Fruit fly (Drosophila melanogaster) whole organism, prepupa: ENCODE data around the gene ND-15.

Experiments
- Blimp-1 ChIP-seq: fragments of 200-800 bp; sonication (Bioruptor generic); optimal IDR thresholded peaks from 3 replicates; lab custom pipeline; 2017; ENCODE audit warnings: missing biosample characterization, missing genetic modification characterization, mild to moderate bottlenecking, moderate library complexity, missing genetic modification reagents
- CG10631 ChIP-seq: fragments of 200-800 bp; sonication (Bioruptor generic); optimal IDR thresholded peaks from 2 replicates; lab custom pipeline; 2016; ENCODE audit warnings: missing biosample characterization, missing genetic modification characterization
- CG10669 ChIP-seq: fragments of 200-800 bp; sonication (Bioruptor generic); optimal IDR thresholded peaks from 3 replicates; lab custom pipeline; 2018; ENCODE audit warnings: missing biosample characterization, mild to moderate bottlenecking, missing genetic modification characterization, moderate library complexity
- CG11294 ChIP-seq: fragments of 200-800 bp; sonication (Bioruptor generic); IDR thresholded peaks from 2 replicates; pipeline ENCODE4 v1.3.6; 2022; ENCODE audit warnings: missing biosample characterization, missing genetic modification characterization
- CG11762 ChIP-seq: fragments of 200-800 bp; sonication (Bioruptor generic); optimal IDR thresholded peaks from 3 replicates; lab custom pipeline; 2016; ENCODE audit warnings: missing biosample characterization, missing genetic modification characterization; ENCODE audit not compliant: insufficient read depth
- CG11902 ChIP-seq: fragments of 200-800 bp; sonication (Bioruptor generic); optimal IDR thresholded peaks from 3 replicates; lab custom pipeline; 2016; ENCODE audit warnings: missing biosample characterization, missing genetic modification characterization
- CG15336 ChIP-seq: fragments of 200-800 bp; sonication (Bioruptor generic); IDR thresholded peaks from 2 replicates; pipeline ENCODE4 v1.3.6; 2022; ENCODE audit warnings: missing biosample characterization, missing genetic modification characterization
- CG1621 ChIP-seq: fragments of 200-800 bp; sonication (Bioruptor generic); optimal IDR thresholded peaks from 3 replicates; lab custom pipeline; 2018; ENCODE audit warnings: missing biosample characterization, mild to moderate bottlenecking, missing genetic modification characterization
- CG6276 ChIP-seq: fragments of 200-800 bp; sonication (Bioruptor generic); optimal IDR thresholded peaks from 2 replicates; lab custom pipeline; 2017; ENCODE audit warnings: missing biosample characterization, mild to moderate bottlenecking, missing genetic modification characterization
- CG6808 ChIP-seq: fragments of 200-800 bp; sonication (Bioruptor generic); optimal IDR thresholded peaks from 3 replicates; lab custom pipeline; 2017; ENCODE audit warnings: missing biosample characterization, missing genetic modification characterization, mild to moderate bottlenecking, moderate library complexity, missing genetic modification reagents
- CG8319 ChIP-seq: fragments of 200-800 bp; sonication (Bioruptor generic); optimal IDR thresholded peaks from 3 replicates; lab custom pipeline; 2016; ENCODE audit warnings: missing biosample characterization, missing genetic modification characterization
- CG8632 ChIP-seq: fragments of 200-800 bp; sonication (Bioruptor generic); optimal IDR thresholded peaks from 3 replicates; lab custom pipeline; 2016; ENCODE audit warnings: missing biosample characterization, missing genetic modification characterization
- Eip75B ChIP-seq: fragments of 200-800 bp; sonication (Bioruptor generic); optimal IDR thresholded peaks from 3 replicates; lab custom pipeline; 2016; ENCODE audit warnings: missing biosample characterization, missing genetic modification characterization
- Ets21C ChIP-seq: fragments of 200-800 bp; sonication (Bioruptor generic); optimal IDR thresholded peaks from 3 replicates; lab custom pipeline; 2016; ENCODE audit warnings: missing biosample characterization, missing genetic modification characterization
- Ets96B ChIP-seq: fragments of 200-800 bp; optimal IDR thresholded peaks from 2 replicates; lab custom pipeline; 2019; ENCODE audit warnings: missing biosample characterization, mild to moderate bottlenecking, missing genetic modification characterization, moderate library complexity
- Gug ChIP-seq: fragments of 200-800 bp; sonication (Bioruptor generic); IDR thresholded peaks from 2 replicates; pipeline ENCODE4 v1.3.6; 2022; ENCODE audit warnings: missing biosample characterization, missing genetic modification characterization
- Hr38 ChIP-seq: sonication (Bioruptor generic); optimal IDR thresholded peaks from 2 replicates; lab custom pipeline; 2016; ENCODE audit warnings: missing biosample characterization, missing genetic modification characterization
- Hr39 ChIP-seq: fragments of 200-800 bp; sonication (Bioruptor generic); optimal IDR thresholded peaks from 2 replicates; lab custom pipeline; 2016; ENCODE audit warnings: missing biosample characterization, missing genetic modification characterization
- Lpt ChIP-seq: fragments of 200-800 bp; sonication (Bioruptor generic); optimal IDR thresholded peaks from 3 replicates; lab custom pipeline; 2016; ENCODE audit warnings: missing biosample characterization, missing genetic modification characterization
- Met ChIP-seq: fragments of 200-800 bp; sonication (Bioruptor generic); optimal IDR thresholded peaks from 3 replicates; lab custom pipeline; 2016; ENCODE audit warnings: missing biosample characterization, missing genetic modification characterization
- OdsH ChIP-seq: fragments of 200-800 bp; sonication (Bioruptor generic); optimal IDR thresholded peaks from 3 replicates; lab custom pipeline; 2016; ENCODE audit warnings: missing biosample characterization, missing genetic modification characterization
- Smox ChIP-seq: fragments of 200-800 bp; sonication (Bioruptor generic); optimal IDR thresholded peaks from 3 replicates; lab custom pipeline; 2016; ENCODE audit warnings: missing biosample characterization, missing genetic modification characterization
- Sox102F ChIP-seq: fragments of 200-800 bp; sonication (Bioruptor generic); optimal IDR thresholded peaks from 2 replicates; lab custom pipeline; 2016; ENCODE audit warnings: missing biosample characterization, mild to moderate bottlenecking, missing genetic modification characterization
- Sox15 ChIP-seq: fragments of 200-800 bp; sonication (Bioruptor generic); optimal IDR thresholded peaks from 3 replicates; lab custom pipeline; 2016; ENCODE audit warnings: missing biosample characterization, missing genetic modification characterization
- achi ChIP-seq: fragments of 200-800 bp; sonication (Bioruptor generic); optimal IDR thresholded peaks from 3 replicates; lab custom pipeline; 2016; ENCODE audit warnings: missing biosample characterization, missing genetic modification characterization
- acj6 ChIP-seq: fragments of 200-800 bp; sonication (Bioruptor generic); optimal IDR thresholded peaks from 3 replicates; lab custom pipeline; 2016; ENCODE audit warnings: missing biosample characterization, missing genetic modification characterization
- eg ChIP-seq: fragments of 200-800 bp; sonication (Bioruptor generic); IDR thresholded peaks from 3 replicates; pipeline ENCODE4 v1.3.6; 2022; ENCODE audit warnings: missing biosample characterization, missing genetic modification characterization
- esn ChIP-seq: fragments of 200-800 bp; sonication (Bioruptor generic); optimal IDR thresholded peaks from 2 replicates; lab custom pipeline; 2016; ENCODE audit warnings: missing biosample characterization, mild to moderate bottlenecking, missing genetic modification characterization, moderate library complexity
- fd59A ChIP-seq: fragments of 200-800 bp; sonication (Bioruptor generic); optimal IDR thresholded peaks from 2 replicates; lab custom pipeline; 2017; ENCODE audit warnings: missing biosample characterization, mild to moderate bottlenecking, missing genetic modification characterization, missing genetic modification reagents
- fd85E ChIP-seq: fragments of 200-800 bp; sonication (Bioruptor generic); optimal IDR thresholded peaks from 3 replicates; lab custom pipeline; 2016; ENCODE audit warnings: missing biosample characterization, missing genetic modification characterization
- fkh ChIP-seq: fragments of 200-800 bp; sonication (Bioruptor generic); optimal IDR thresholded peaks from 3 replicates; lab custom pipeline; 2017; ENCODE audit warnings: missing biosample characterization, mild to moderate bottlenecking, missing genetic modification characterization, moderate library complexity
- lz ChIP-seq: fragments of 200-800 bp; sonication (Bioruptor generic); optimal IDR thresholded peaks from 3 replicates; lab custom pipeline; 2016; ENCODE audit warnings: missing biosample characterization, missing genetic modification characterization
- salr ChIP-seq, 2 experiments: fragments of 200-800 bp; sonication (Bioruptor generic); optimal IDR thresholded peaks; 3 replicates each; lab custom pipeline; 2016 to 2018; ENCODE audit warnings: missing biosample characterization in 2 of 2, missing genetic modification characterization in 2 of 2, mild to moderate bottlenecking in 1 of 2
- spab ChIP-seq: fragments of 200-800 bp; sonication (Bioruptor generic); optimal IDR thresholded peaks from 2 replicates; lab custom pipeline; 2017; ENCODE audit warnings: missing biosample characterization, mild to moderate bottlenecking, missing genetic modification characterization, missing genetic modification reagents
- ss ChIP-seq, 2 experiments: fragments of 200-800 bp; sonication (Bioruptor generic); optimal IDR thresholded peaks; 2 replicates in 1 of 2; 3 replicates in 1 of 2; lab custom pipeline; 2017 to 2018; ENCODE audit warnings: mild to moderate bottlenecking in 2 of 2, missing biosample characterization in 2 of 2, missing genetic modification characterization in 2 of 2, moderate library complexity in 1 of 2
- svp ChIP-seq: fragments of 200-800 bp; sonication (Bioruptor generic); peaks from one replicate; lab custom pipeline; 2016; ENCODE audit warnings: missing biosample characterization, missing genetic modification characterization

The ND-15 gene

DNA sequence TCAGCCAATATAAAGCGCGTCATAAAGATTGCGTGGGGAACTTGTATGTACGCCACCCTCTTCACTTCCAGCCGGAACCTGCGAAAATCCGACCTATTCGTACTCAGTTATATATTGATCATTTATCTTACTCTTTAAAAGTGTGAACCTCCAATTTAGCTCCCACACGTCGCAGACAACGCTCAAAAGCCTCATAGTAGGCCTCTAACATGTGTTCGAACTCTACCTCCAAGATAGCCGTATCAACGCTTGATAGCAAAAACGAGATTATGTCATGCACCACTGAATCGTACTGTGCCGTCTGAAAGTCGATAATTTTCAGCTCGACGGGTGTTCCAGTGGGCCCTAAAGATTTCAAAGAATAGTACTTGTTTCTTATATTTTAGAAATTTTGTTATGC lies 25.1 kb downstream of the ND-15 start (continued):
- TF ChIP-seq Blimp-1 (no peak), Hr38 (GFP tag; lab: Kevin White, UChicago) (no peak), CG11902 (GFP tag; lab: Kevin White, UChicago) (no peak), CG6276 (no peak), Ets21C (GFP tag; lab: Kevin White, UChicago) (no peak), achi (GFP tag; lab: Kevin White, UChicago) (no peak)
- TF ChIP-seq, all 60 proteins: peak for 5

DNA sequence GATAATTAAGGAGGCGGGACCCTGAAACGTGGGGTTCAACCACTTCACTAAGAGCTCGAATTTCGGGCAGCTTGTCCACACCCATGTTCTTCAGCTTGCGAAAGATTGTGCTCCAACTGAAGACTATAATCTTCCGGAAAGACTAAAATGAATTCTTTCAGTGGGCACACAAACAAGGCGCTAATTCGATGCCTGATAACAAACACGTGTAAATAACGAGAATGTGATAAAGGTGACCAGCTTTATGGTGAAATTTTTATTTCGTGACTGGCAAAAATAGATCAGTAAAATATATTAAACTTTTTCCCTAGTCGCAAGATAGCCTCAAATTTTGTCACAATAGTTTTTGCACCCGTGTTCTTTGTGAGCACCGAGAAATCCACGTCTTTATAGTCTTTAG lies 26.3 kb downstream of the ND-15 start, which contains the start of the genes CG31975 and ovm:
Gene CG31975 (minus strand): TSS at position 144 of the 400 bp plus-strand sequence.
Gene ovm (minus strand): TSS at position 144 of the 400 bp plus-strand sequence.
- TF ChIP-seq fd85E (GFP tag; lab: Kevin White, UChicago) (no peak), CG6808 (no peak), svp (GFP tag; lab: Kevin White, UChicago) (peak; percentile 70), Gug (GFP tag; lab: Robert Waterston, UW) (no peak), esn (no peak), Ets21C (GFP tag; lab: Kevin White, UChicago) (no peak), CG15336 (GFP tag; lab: Robert Waterston, UW) (no peak)

DNA sequence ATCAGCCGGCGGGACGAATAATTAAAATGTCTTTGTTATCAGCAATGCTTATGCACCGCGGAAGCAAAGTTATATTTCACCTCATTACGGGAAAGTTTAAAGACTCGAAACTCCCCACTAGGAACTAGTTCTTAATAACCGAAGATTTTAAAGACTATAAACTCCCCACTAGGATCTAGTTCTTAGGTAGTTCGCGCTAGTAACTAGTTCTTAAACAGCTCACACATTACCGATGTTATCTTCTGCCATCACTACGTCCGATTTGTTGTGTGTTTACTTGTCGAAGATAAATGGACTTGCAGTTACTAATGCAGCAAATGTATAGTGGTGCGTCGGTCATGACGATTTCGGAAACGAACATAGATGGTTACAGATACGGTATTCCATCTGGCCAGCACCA lies 28.6 kb downstream of the ND-15 start, which contains the start of the genes CG31974 and CG11454:
Gene CG31974 (minus strand): TSS at position 4 of the 400 bp plus-strand sequence.
Gene CG11454 (plus strand): TSS at position 236 of the 400 bp plus-strand sequence.
- TF ChIP-seq CG15336 (GFP tag; lab: Robert Waterston, UW) (no peak), CG1621 (tag; lab: Kevin White, UChicago) (peak; percentile 83), svp (GFP tag; lab: Kevin White, UChicago) (no peak), Hr39 (no peak), acj6 (GFP tag; lab: Kevin White, UChicago) (no peak), Sox15 (GFP tag; lab: Kevin White, UChicago) (no peak)

- no peak for TF ChIP-seq CG8632
- TF ChIP-seq CG10669, result no peak
- TF ChIP-seq CG8319, result no peak
- no peak for TF ChIP-seq fkh (GFP tag; lab: Kevin White, UChicago)
- TF ChIP-seq ss (GFP tag; optimal IDR thresholded peaks at IDR 0.05; lab: Kevin White, UChicago), result no peak
- no peak for TF ChIP-seq salr (GFP tag; optimal IDR thresholded peaks at IDR 0.05; lab: Kevin White, UChicago)
- TF ChIP-seq OdsH, result no peak
- no peak for TF ChIP-seq svp (GFP tag; lab: Kevin White, UChicago)
- TF ChIP-seq CG11762 (GFP tag; lab: Kevin White, UChicago), result no peak
- TF ChIP-seq CG6808, result no peak
- TF ChIP-seq Lpt (GFP tag; lab: Kevin White, UChicago), result no peak
- TF ChIP-seq eg (GFP tag; lab: Robert Waterston, UW), result no peak
- no peak for TF ChIP-seq CG11294 (GFP tag; lab: Robert Waterston, UW)
- TF ChIP-seq Sox102F (GFP tag; lab: Kevin White, UChicago), result no peak
These were observed 32.0 kb downstream of the ND-15 start for dm6 chr2L:146503-146902.

dm6 chr2L:153142-153541 lies 38.6 kb downstream of the ND-15 start, which contains the start of gene CG42399:
TSS of gene CG42399 (minus strand) at chr2L:153300.
- TF ChIP-seq Eip75B (GFP tag; lab: Kevin White, UChicago), result no peak
- no peak for TF ChIP-seq salr (GFP tag; optimal IDR thresholded peaks at IDR 0.05; lab: Kevin White, UChicago)
- TF ChIP-seq Smox (GFP tag; lab: Kevin White, UChicago), result no peak
- TF ChIP-seq ss (GFP tag; optimal IDR thresholded peaks at IDR 0.05; lab: Kevin White, UChicago), result no peak
- TF ChIP-seq fd59A (GFP tag; lab: Kevin White, UChicago), result no peak
- TF ChIP-seq acj6 (GFP tag; lab: Kevin White, UChicago), result no peak
- TF ChIP-seq lz (GFP tag; lab: Kevin White, UChicago), result no peak
- no peak for TF ChIP-seq spab (GFP tag; lab: Kevin White, UChicago)
- no peak for TF ChIP-seq CG15336 (GFP tag; lab: Robert Waterston, UW)
- no peak for TF ChIP-seq CG10631
- no peak for TF ChIP-seq fd85E (GFP tag; lab: Kevin White, UChicago)
- TF ChIP-seq Met, result no peak
- no peak for TF ChIP-seq Ets96B (tag; lab: Kevin White, UChicago)
